Worm (Caenorhabditis elegans): ENCODE data around the gene srlf-18.

The srlf-18 gene

DNA sequence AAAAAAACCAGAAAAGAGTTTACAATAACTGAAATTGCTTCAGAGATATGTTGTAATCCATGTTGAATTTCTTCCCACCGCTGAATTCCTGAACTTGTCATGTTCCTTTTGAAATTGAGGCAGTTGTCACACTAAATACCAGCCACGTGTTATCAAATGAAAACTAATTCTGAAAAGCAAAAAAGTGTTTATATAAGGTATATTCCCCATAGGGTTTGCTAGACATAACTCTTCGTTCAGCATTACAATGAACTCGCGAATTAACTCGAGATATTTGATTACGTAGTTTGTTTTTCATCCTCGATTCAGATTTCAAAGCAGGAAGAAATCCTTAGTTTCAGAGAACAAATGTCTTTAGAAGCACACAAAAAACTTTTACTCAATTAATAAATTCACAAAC, 1.0 kb downstream of the srlf-18 start, which contains the start of gene str-3:
Gene str-3 (minus strand): TSS at position 101 of the 400 bp plus-strand sequence.
- no peak for TF ChIP-seq ceh-36 (tag; optimal IDR thresholded peaks at IDR 0.05)
- no peak for TF ChIP-seq tra-4 (tag; optimal IDR thresholded peaks at IDR 0.05)
- TF ChIP-seq F13C5.2 (tag; optimal IDR thresholded peaks at IDR 0.05) = no peak
- no peak for TF ChIP-seq B0310.2 (tag; optimal IDR thresholded peaks at IDR 0.05)
- TF ChIP-seq hmg-4 (GFP tag; optimal IDR thresholded peaks at IDR 0.05) = no peak
- no peak for TF ChIP-seq aly-1 (tag; optimal IDR thresholded peaks at IDR 0.05)
- TF ChIP-seq ama-1 (optimal IDR thresholded peaks at IDR 0.05) = no peak
- TF ChIP-seq pes-1 (GFP tag; IDR thresholded peaks at IDR 0.05) = no peak
- no peak for TF ChIP-seq tbx-37 (GFP tag; conservative IDR thresholded peaks at IDR 0.05)
- TF ChIP-seq tbx-11 (GFP tag; IDR thresholded peaks at IDR 0.05) = no peak
- no peak for TF ChIP-seq flt-1 (GFP tag; IDR thresholded peaks at IDR 0.05)
- TF ChIP-seq ceh-13 (GFP tag; optimal IDR thresholded peaks at IDR 0.05) = no peak
- TF ChIP-seq scrt-1 (GFP tag; IDR thresholded peaks at IDR 0.05) = no peak
- TF ChIP-seq sea-1 (GFP tag; conservative IDR thresholded peaks at IDR 0.05) = no peak
- no peak for TF ChIP-seq hmbx-1 (tag; optimal IDR thresholded peaks at IDR 0.05)
- no peak for TF ChIP-seq ets-7 (tag; optimal IDR thresholded peaks at IDR 0.05)
- no peak for TF ChIP-seq hnd-1 (tag; optimal IDR thresholded peaks at IDR 0.05)

ce11 chrIV:11097795-11098194, 3.5 kb downstream of the srlf-18 start, which contains the start of gene M7.12:
Gene M7.12, minus strand, starts transcription at chrIV:11097982.
- TF ChIP-seq flt-1 (GFP tag; IDR thresholded peaks at IDR 0.05) (no peak), hmbx-1 (tag; optimal IDR thresholded peaks at IDR 0.05) (no peak), ceh-36 (tag; optimal IDR thresholded peaks at IDR 0.05) (no peak), pes-1 (GFP tag; IDR thresholded peaks at IDR 0.05) (no peak), tra-4 (tag; optimal IDR thresholded peaks at IDR 0.05) (no peak), ceh-13 (GFP tag; optimal IDR thresholded peaks at IDR 0.05) (no peak), ets-7 (tag; optimal IDR thresholded peaks at IDR 0.05) (no peak), tbx-11 (GFP tag; IDR thresholded peaks at IDR 0.05) (no peak), hnd-1 (tag; optimal IDR thresholded peaks at IDR 0.05) (no peak), sea-1 (GFP tag; conservative IDR thresholded peaks at IDR 0.05) (no peak), tbx-37 (GFP tag; conservative IDR thresholded peaks at IDR 0.05) (no peak), ama-1 (optimal IDR thresholded peaks at IDR 0.05) (no peak), aly-1 (tag; optimal IDR thresholded peaks at IDR 0.05) (no peak), scrt-1 (GFP tag; IDR thresholded peaks at IDR 0.05) (no peak), hmg-4 (GFP tag; optimal IDR thresholded peaks at IDR 0.05) (no peak)

DNA sequence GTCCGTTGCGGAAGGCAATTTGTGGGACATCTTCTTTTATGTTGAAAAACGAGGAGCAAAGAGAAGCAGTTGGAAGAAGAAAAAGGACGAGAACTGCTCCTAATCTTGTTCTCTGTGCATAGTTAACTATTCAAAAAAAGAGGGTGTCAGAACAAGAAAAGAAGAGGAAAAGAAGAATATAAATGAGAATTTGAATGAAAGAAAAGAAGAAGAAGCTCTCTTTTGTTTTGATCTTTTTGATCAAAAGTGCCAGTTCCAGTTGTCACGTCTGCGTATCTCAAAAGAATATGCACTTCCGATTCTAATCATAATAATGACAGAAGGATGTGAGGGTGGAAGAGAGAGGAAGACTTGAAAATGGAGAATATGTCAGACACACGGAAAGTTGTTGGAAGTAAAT, 6.3 kb downstream of the srlf-18 start, which contains the start of gene M7.8:
Gene M7.8 (minus strand): TSS at position 112 of the 400 bp plus-strand sequence.
- no peak for TF ChIP-seq sea-1 (GFP tag; conservative IDR thresholded peaks at IDR 0.05)
- TF ChIP-seq flt-1 (GFP tag; IDR thresholded peaks at IDR 0.05) = no peak
- TF ChIP-seq aly-1 (tag; optimal IDR thresholded peaks at IDR 0.05) = no peak
- no peak for TF ChIP-seq tbx-11 (GFP tag; IDR thresholded peaks at IDR 0.05)

DNA sequence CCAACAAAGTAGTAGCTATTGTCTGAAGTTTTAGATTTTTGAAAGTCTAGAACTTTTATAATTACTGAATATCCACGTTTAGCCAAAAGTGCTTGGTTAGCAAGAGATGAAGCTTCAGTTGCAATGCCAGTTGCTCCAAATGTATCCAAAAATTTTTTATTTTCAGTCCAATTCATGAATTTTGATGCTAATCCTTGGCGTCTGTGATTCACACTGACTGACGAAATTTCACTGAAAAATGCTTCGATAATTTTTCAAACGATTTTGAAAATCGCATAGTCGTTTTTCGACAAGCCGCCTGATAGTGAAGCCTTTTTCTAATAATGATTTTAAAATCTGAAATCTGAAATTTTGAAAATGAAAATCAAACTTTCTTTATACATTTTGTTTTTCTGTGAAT, 7.2 kb downstream of the srlf-18 start:
- TF ChIP-seq hmbx-1 (tag; optimal IDR thresholded peaks at IDR 0.05) = no peak
- TF ChIP-seq ama-1 (optimal IDR thresholded peaks at IDR 0.05) = no peak
- TF ChIP-seq ets-7 (tag; optimal IDR thresholded peaks at IDR 0.05) = no peak
- no peak for TF ChIP-seq pes-1 (GFP tag; IDR thresholded peaks at IDR 0.05)
- TF ChIP-seq sea-1 (GFP tag; conservative IDR thresholded peaks at IDR 0.05) = no peak
- no peak for TF ChIP-seq tbx-37 (GFP tag; conservative IDR thresholded peaks at IDR 0.05)
- TF ChIP-seq tbx-11 (GFP tag; IDR thresholded peaks at IDR 0.05) = no peak
- no peak for TF ChIP-seq F13C5.2 (tag; optimal IDR thresholded peaks at IDR 0.05)

DNA sequence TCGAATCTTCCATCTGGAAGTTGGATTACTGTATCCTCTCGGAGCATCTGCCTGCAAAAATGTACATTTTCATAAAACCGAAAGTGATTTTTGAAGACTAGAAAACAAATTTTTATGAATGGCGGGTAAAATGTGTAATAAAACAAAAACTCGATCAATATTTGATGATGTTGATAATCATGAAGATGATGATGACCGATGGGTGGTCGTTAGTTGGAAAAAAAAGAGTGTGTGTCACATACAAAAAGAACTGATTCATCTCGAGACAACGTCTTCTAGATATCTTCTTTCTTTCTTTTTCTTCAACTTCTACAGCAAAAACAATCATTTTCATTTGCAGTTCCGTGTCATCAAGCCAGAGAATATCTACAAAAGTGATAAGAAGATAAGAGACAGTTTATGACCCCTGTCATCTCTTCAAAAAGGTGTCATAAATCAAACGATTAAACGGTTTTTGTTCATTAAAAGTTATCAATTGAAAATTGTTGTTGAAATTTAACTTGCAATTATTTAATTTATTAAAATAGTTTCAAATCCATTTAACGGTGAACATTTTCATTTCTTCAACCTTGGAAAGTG, 8.7 kb downstream of the srlf-18 start, which contains the start of gene bcc-1:
Gene bcc-1 (minus strand): TSS at position 51 of the 579 bp plus-strand sequence.
- no peak for TF ChIP-seq F13C5.2 (tag; optimal IDR thresholded peaks at IDR 0.05)
- TF ChIP-seq scrt-1 (GFP tag; IDR thresholded peaks at IDR 0.05) = no peak
- no peak for TF ChIP-seq hmg-4 (GFP tag; optimal IDR thresholded peaks at IDR 0.05)
- no peak for TF ChIP-seq ama-1 (optimal IDR thresholded peaks at IDR 0.05)
- no peak for TF ChIP-seq hnd-1 (tag; optimal IDR thresholded peaks at IDR 0.05)
- no peak for TF ChIP-seq pes-1 (GFP tag; IDR thresholded peaks at IDR 0.05)
- TF ChIP-seq ets-7 (tag; optimal IDR thresholded peaks at IDR 0.05) = no peak
- TF ChIP-seq tbx-11 (GFP tag; IDR thresholded peaks at IDR 0.05) = no peak
- no peak for TF ChIP-seq tbx-37 (GFP tag; conservative IDR thresholded peaks at IDR 0.05)
- TF ChIP-seq aly-1 (tag; optimal IDR thresholded peaks at IDR 0.05) = no peak
- TF ChIP-seq ceh-36 (tag; optimal IDR thresholded peaks at IDR 0.05) = no peak
- TF ChIP-seq tra-4 (tag; optimal IDR thresholded peaks at IDR 0.05) = no peak
- no peak for TF ChIP-seq hmbx-1 (tag; optimal IDR thresholded peaks at IDR 0.05)
- TF ChIP-seq B0310.2 (tag; optimal IDR thresholded peaks at IDR 0.05) = no peak

DNA sequence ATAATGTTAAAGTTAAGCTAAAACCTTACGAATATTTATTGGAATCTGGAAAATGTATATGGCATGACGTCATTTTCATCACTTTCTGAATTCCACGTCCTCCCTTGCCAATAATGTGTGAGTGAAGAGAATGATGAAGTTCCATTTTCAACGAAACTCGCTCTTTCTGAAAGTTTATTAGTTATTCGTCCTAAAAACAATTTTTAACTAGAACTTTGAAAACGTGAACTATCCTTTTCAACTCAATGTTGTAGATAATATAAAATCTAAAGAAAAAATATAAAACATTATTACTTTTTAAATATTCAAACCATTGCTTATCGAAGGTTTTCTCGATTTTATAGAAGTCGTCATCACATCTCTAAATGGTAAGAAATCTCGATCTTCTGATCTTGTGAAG, 11.8 kb downstream of the srlf-18 start, which contains the start of gene M7.7:
Gene M7.7 (plus strand): TSS at position 301 of the 400 bp plus-strand sequence.
- no peak for TF ChIP-seq flt-1 (GFP tag; IDR thresholded peaks at IDR 0.05)

DNA sequence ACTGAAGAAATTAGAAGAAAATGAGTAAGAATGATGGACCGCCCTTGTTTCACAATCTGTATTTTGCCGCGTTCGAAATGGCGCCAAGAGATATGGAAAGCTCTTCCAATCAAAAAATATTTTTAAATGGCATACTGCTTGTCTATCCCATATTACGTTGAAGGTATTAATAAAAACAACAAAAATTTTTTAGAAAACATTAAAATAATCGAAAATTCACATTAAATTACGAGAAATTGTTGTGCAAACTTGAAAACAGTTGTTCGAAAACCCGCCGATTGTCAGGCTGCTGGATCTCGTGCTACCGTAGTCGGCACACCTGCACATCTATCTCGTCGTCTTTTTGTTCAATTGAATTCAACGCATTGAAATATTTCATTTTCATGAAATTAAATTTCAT, 17.7 kb downstream of the srlf-18 start, which contains the start of gene klc-1:
Gene klc-1 (plus strand): TSS at position 127 of the 400 bp plus-strand sequence.
- no peak for TF ChIP-seq sea-1 (GFP tag; conservative IDR thresholded peaks at IDR 0.05)
- TF ChIP-seq hnd-1 (tag; optimal IDR thresholded peaks at IDR 0.05) = no peak
- TF ChIP-seq ama-1 (optimal IDR thresholded peaks at IDR 0.05) = no peak
- TF ChIP-seq ets-7 (tag; optimal IDR thresholded peaks at IDR 0.05) = no peak
- TF ChIP-seq tbx-11 (GFP tag; IDR thresholded peaks at IDR 0.05) = no peak
- no peak for TF ChIP-seq ceh-13 (GFP tag; optimal IDR thresholded peaks at IDR 0.05)
- TF ChIP-seq pes-1 (GFP tag; IDR thresholded peaks at IDR 0.05) = no peak
- no peak for TF ChIP-seq hmg-4 (GFP tag; optimal IDR thresholded peaks at IDR 0.05)
- TF ChIP-seq flt-1 (GFP tag; IDR thresholded peaks at IDR 0.05) = no peak
- TF ChIP-seq F13C5.2 (tag; optimal IDR thresholded peaks at IDR 0.05) = no peak
- no peak for TF ChIP-seq hmbx-1 (tag; optimal IDR thresholded peaks at IDR 0.05)
- TF ChIP-seq B0310.2 (tag; optimal IDR thresholded peaks at IDR 0.05) = no peak
- TF ChIP-seq aly-1 (tag; optimal IDR thresholded peaks at IDR 0.05) = no peak
- no peak for TF ChIP-seq tra-4 (tag; optimal IDR thresholded peaks at IDR 0.05)
- TF ChIP-seq tbx-37 (GFP tag; conservative IDR thresholded peaks at IDR 0.05) = no peak
- no peak for TF ChIP-seq ceh-36 (tag; optimal IDR thresholded peaks at IDR 0.05)
- no peak for TF ChIP-seq scrt-1 (GFP tag; IDR thresholded peaks at IDR 0.05)

Data from whole organism, early embryonic.